Fruit fly (Drosophila melanogaster) whole organism, larva: ENCODE measurements around the gene dob.

Source experiments
- noc ChIP-seq: fragments of 200-800 bp; sonication (Bioruptor generic); optimal IDR thresholded peaks from 3 replicates; lab custom pipeline; 2019; ENCODE audit warnings: missing biosample characterization, mild to moderate bottlenecking, missing genetic modification characterization, moderate library complexity

Gene dob

dm6 chrX:15062619-15063018 is 4.2 kb upstream of the dob start:
- no peak for TF ChIP-seq noc

- TF ChIP-seq noc, result no peak
Measured at dm6 chrX:15063404-15064062, 3.3 kb upstream of the dob start, which contains the start of the genes hiw and ND-B18. Gene hiw, minus strand, starts transcription at chrX:15063429. Gene ND-B18, plus strand, starts transcription at chrX:15063733.

dm6 chrX:15068537-15068936 is 1.7 kb downstream of the dob start:
- no peak for TF ChIP-seq noc

dm6 chrX:15069417-15069896 is 2.6 kb downstream of the dob start:
- TF ChIP-seq noc, result peak; percentile 86

dm6 chrX:15070137-15070536 is 3.3 kb downstream of the dob start:
- TF ChIP-seq noc, result no peak

- peak; percentile 68 for TF ChIP-seq noc
Measured at dm6 chrX:15070811-15071479, 4.1 kb downstream of the dob start.

- TF ChIP-seq noc, result peak; percentile 91
Measured at dm6 chrX:15074646-15075351, 8.0 kb downstream of the dob start.

- TF ChIP-seq noc, result no peak
Measured at dm6 chrX:15075485-15076037, 8.8 kb downstream of the dob start.

dm6 chrX:15076038-15076575 is 9.3 kb downstream of the dob start, which contains the start of gene Lsd-2:
Gene Lsd-2, minus strand, starts transcription at chrX:15076220.
- no peak for TF ChIP-seq noc

dm6 chrX:15076606-15077005 is 9.8 kb downstream of the dob start:
- TF ChIP-seq noc, result no peak

dm6 chrX:15077576-15078136 is 10.8 kb downstream of the dob start:
- no peak for TF ChIP-seq noc

dm6 chrX:15078394-15078793 is 11.6 kb downstream of the dob start:
- no peak for TF ChIP-seq noc

dm6 chrX:15079163-15079809 is 12.5 kb downstream of the dob start:
- peak; percentile 59 for TF ChIP-seq noc

dm6 chrX:15079945-15080344 is 13.1 kb downstream of the dob start:
- no peak for TF ChIP-seq noc

dm6 chrX:15080780-15081402 is 14.1 kb downstream of the dob start, which contains the start of gene CG33177:
Gene CG33177, plus strand, starts transcription at chrX:15081367.
- TF ChIP-seq noc, result peak; percentile 39
